Worm (Caenorhabditis elegans) whole organism, L3 larva: Measurements from ENCODE around the gene col-96.

Experiments
- ama-1 ChIP-seq: fragments of 150-350 bp; optimal IDR thresholded peaks from 2 replicates; lab custom pipeline; 2018
- ceh-28 ChIP-seq: fragments of 150-350 bp; optimal IDR thresholded peaks from 2 replicates; lab custom pipeline; 2014; ENCODE audit warnings: missing biosample characterization, missing genetic modification reagents, missing genetic modification characterization
- elt-2 ChIP-seq: sonication (generic microtip); optimal IDR thresholded peaks from 2 replicates; lab custom pipeline; 2016; ENCODE audit warnings: missing genetic modification reagents, mild to moderate bottlenecking, missing genetic modification characterization, missing compliant biosample characterization
- eor-1 ChIP-seq, 2 experiments: fragments of 150-350 bp; optimal IDR thresholded peaks; 2 replicates each; lab custom pipeline; 2014 to 2018; ENCODE audit warnings: missing biosample characterization in 2 of 2, missing genetic modification characterization in 2 of 2
- nhr-12 ChIP-seq: fragments of 150-350 bp; optimal IDR thresholded peaks from 2 replicates; lab custom pipeline; 2014; ENCODE audit warnings: missing biosample characterization, missing genetic modification characterization
- snpc-4 ChIP-seq: fragments of 150-350 bp; optimal IDR thresholded peaks from 2 replicates; lab custom pipeline; 2014; ENCODE audit warnings: missing biosample characterization, missing genetic modification characterization
- unc-62 ChIP-seq: fragments of 150-350 bp; sonication (generic microtip); optimal IDR thresholded peaks from 4 replicates; lab custom pipeline; 2014; ENCODE audit warnings: missing biosample characterization, missing genetic modification reagents, missing genetic modification characterization

- no peak for TF ChIP-seq eor-1 (tag; optimal IDR thresholded peaks at IDR 0.05; lab: Kevin White, UChicago)
- TF ChIP-seq snpc-4 (tag; lab: Kevin White, UChicago): no peak
- peak; percentile 96 for TF ChIP-seq elt-2 (tag; lab: Kevin White, UChicago)
- TF ChIP-seq ceh-28: no peak
- peak; percentile 5 for TF ChIP-seq unc-62 (GFP tag; lab: Kevin White, UChicago)
- TF ChIP-seq nhr-12 (tag; lab: Kevin White, UChicago): no peak
- TF ChIP-seq ama-1 (lab: Kevin White, UChicago): peak; percentile 3
Measured at ce11 chrIII:11689303-11689702, 17.3 kb downstream of the col-96 start.
